Fruit fly (Drosophila melanogaster): ENCODE results near the gene CG8032.

DNA sequence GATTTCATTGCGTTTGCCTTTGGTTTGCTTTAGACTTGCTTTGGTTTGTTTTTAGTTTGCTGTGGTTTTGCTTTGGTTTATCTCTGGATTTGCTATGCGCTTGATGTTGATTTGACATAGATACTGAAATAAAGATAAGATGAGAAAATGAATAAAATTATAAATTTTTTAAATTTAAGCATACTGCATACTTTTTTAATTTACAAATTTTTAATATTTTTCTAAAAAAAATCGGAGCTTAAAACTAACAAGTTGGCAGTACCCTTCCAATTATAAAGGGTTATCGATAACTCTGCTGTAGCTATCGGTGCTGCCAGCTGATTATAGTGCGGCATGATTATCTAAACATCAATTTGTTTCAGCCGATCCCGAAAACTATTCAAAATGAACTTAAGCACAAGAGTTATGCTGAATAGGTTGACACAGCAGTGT is 9.9 kb downstream of the CG8032 start, which contains the start of gene mRpL19:
- no peak for TF ChIP-seq psq (optimal IDR thresholded peaks at IDR 0.05)
- TF ChIP-seq h (optimal IDR thresholded peaks at IDR 0.05) = no peak
- TF ChIP-seq Myc (optimal IDR thresholded peaks at IDR 0.05) = no peak
- no peak for TF ChIP-seq insv (optimal IDR thresholded peaks at IDR 0.05)
- TF ChIP-seq ttk (optimal IDR thresholded peaks at IDR 0.05) = no peak
- no peak for TF ChIP-seq Sin3A (optimal IDR thresholded peaks at IDR 0.05)
